Fruit fly (Drosophila melanogaster) whole organism, embryonic: Measurements from ENCODE around the gene mRpL3.
A peak's percentile ranks its signal among the peaks of the same experiment; 100 is the strongest.

Source experiments
- Awh ChIP-seq: fragments of 200-800 bp; sonication (Bioruptor generic); IDR thresholded peaks from 2 replicates; pipeline ENCODE4, ENCODE4 v1.3.6; 2022; ENCODE audit warnings: missing biosample characterization, missing genetic modification characterization
- BtbVII ChIP-seq: fragments of 200-800 bp; sonication (Bioruptor generic); optimal IDR thresholded peaks from 3 replicates; lab custom pipeline; 2017; ENCODE audit warnings: missing biosample characterization, mild to moderate bottlenecking, missing genetic modification characterization
- CG10565 ChIP-seq: fragments of 200-800 bp; sonication (Bioruptor generic); optimal IDR thresholded peaks from 3 replicates; lab custom pipeline; 2016; ENCODE audit warnings: missing biosample characterization, mild to moderate bottlenecking, missing genetic modification characterization
- CG11696 ChIP-seq: fragments of 200-800 bp; sonication (Bioruptor generic); IDR thresholded peaks from 2 replicates; pipeline ENCODE4 v1.3.6; 2022; ENCODE audit warnings: missing biosample characterization, missing genetic modification characterization
- CG12155 ChIP-seq: fragments of 200-800 bp; sonication (Bioruptor generic); optimal IDR thresholded peaks from 3 replicates; lab custom pipeline; 2016; ENCODE audit warnings: missing biosample characterization, missing genetic modification characterization
- CG12659 ChIP-seq: fragments of 200-800 bp; sonication (Bioruptor generic); optimal IDR thresholded peaks from 3 replicates; lab custom pipeline; 2017; ENCODE audit warnings: mild to moderate bottlenecking, missing biosample characterization, missing genetic modification reagents, missing genetic modification characterization
- CG14014 ChIP-seq: fragments of 200-800 bp; sonication (Bioruptor generic); IDR thresholded peaks from 2 replicates; pipeline ENCODE4 v1.3.6; 2022; ENCODE audit warnings: missing biosample characterization, missing genetic modification characterization
- CG15514 ChIP-seq: fragments of 200-800 bp; sonication (Bioruptor generic); optimal IDR thresholded peaks from 3 replicates; lab custom pipeline; 2017; ENCODE audit warnings: missing biosample characterization, missing genetic modification characterization, mild to moderate bottlenecking, moderate library complexity, missing genetic modification reagents
- CG15696 ChIP-seq: fragments of 200-800 bp; sonication (Bioruptor generic); optimal IDR thresholded peaks from 2 replicates; lab custom pipeline; 2019; ENCODE audit warnings: missing biosample characterization, mild to moderate bottlenecking, missing genetic modification characterization, moderate library complexity
- CG1602 ChIP-seq: fragments of 200-800 bp; sonication (Bioruptor generic); optimal IDR thresholded peaks from 3 replicates; lab custom pipeline; 2016; ENCODE audit warnings: missing biosample characterization, missing genetic modification characterization
- CG1603 ChIP-seq: fragments of 200-800 bp; sonication (Bioruptor generic); optimal IDR thresholded peaks from 2 replicates; lab custom pipeline; 2019; ENCODE audit warnings: missing biosample characterization, mild to moderate bottlenecking, missing genetic modification characterization, moderate library complexity
- CG17359 ChIP-seq: fragments of 200-800 bp; sonication (Bioruptor generic); optimal IDR thresholded peaks from 3 replicates; lab custom pipeline; 2018; ENCODE audit warnings: missing biosample characterization, mild to moderate bottlenecking, missing genetic modification characterization, moderate library complexity
- CG18262 ChIP-seq: fragments of 200-800 bp; optimal IDR thresholded peaks from 3 replicates; lab custom pipeline; 2019; ENCODE audit warnings: missing biosample characterization, mild to moderate bottlenecking, missing genetic modification characterization, moderate library complexity
- CG1832 ChIP-seq: fragments of 200-800 bp; sonication (Bioruptor generic); optimal IDR thresholded peaks from 2 replicates; lab custom pipeline; 2017; ENCODE audit warnings: missing biosample characterization, mild to moderate bottlenecking, missing genetic modification characterization, inconsistent platforms
- CG18599 ChIP-seq: fragments of 200-800 bp; sonication (Bioruptor generic); optimal IDR thresholded peaks from 3 replicates; lab custom pipeline; 2017; ENCODE audit warnings: missing biosample characterization, missing genetic modification characterization, mild to moderate bottlenecking, moderate library complexity, missing genetic modification reagents
- CG2120 ChIP-seq: fragments of 200-800 bp; sonication (Bioruptor generic); optimal IDR thresholded peaks from 3 replicates; lab custom pipeline; 2016; ENCODE audit warnings: missing biosample characterization, missing genetic modification characterization
- CG2678 ChIP-seq: fragments of 200-800 bp; sonication (Bioruptor generic); optimal IDR thresholded peaks from 3 replicates; lab custom pipeline; 2019; ENCODE audit warnings: missing biosample characterization, mild to moderate bottlenecking, missing genetic modification characterization, moderate library complexity
- CG33557 ChIP-seq: fragments of 200-800 bp; sonication (Bioruptor generic); optimal IDR thresholded peaks from 2 replicates; lab custom pipeline; 2019; ENCODE audit warnings: missing biosample characterization, mild to moderate bottlenecking, missing genetic modification characterization, moderate library complexity
- CG3726 ChIP-seq: fragments of 200-800 bp; sonication (Bioruptor generic); IDR thresholded peaks from 3 replicates; pipeline ENCODE4, ENCODE4 v1.3.6; 2022; ENCODE audit warnings: missing biosample characterization, missing genetic modification characterization
- CG4360 ChIP-seq: fragments of 200-800 bp; sonication (Bioruptor generic); IDR thresholded peaks from 2 replicates; pipeline ENCODE4 v1.3.6; 2022; ENCODE audit warnings: missing biosample characterization, missing genetic modification characterization
- CG4617 ChIP-seq: fragments of 200-800 bp; sonication (Bioruptor generic); optimal IDR thresholded peaks from 3 replicates; lab custom pipeline; 2016; ENCODE audit warnings: missing biosample characterization, missing genetic modification characterization, borderline replicate concordance
- CG4820 ChIP-seq: fragments of 200-800 bp; sonication (Bioruptor generic); optimal IDR thresholded peaks from 3 replicates; lab custom pipeline; 2016; ENCODE audit warnings: missing biosample characterization, missing genetic modification characterization
- CG4854 ChIP-seq: fragments of 200-800 bp; sonication (Bioruptor generic); optimal IDR thresholded peaks from 2 replicates; lab custom pipeline; 2016; ENCODE audit warnings: missing biosample characterization, missing genetic modification characterization, inconsistent platforms
- CG6765 ChIP-seq: fragments of 200-800 bp; sonication (Bioruptor generic); optimal IDR thresholded peaks from 3 replicates; lab custom pipeline; 2017; ENCODE audit warnings: missing biosample characterization, mild to moderate bottlenecking, missing genetic modification characterization
- Chrac-16 ChIP-seq: fragments of 200-800 bp; sonication (Bioruptor generic); optimal IDR thresholded peaks from 3 replicates; lab custom pipeline; 2016; ENCODE audit warnings: missing biosample characterization, missing genetic modification characterization
- CkIIα-i1 ChIP-seq: fragments of 200-800 bp; sonication (Bioruptor generic); IDR thresholded peaks from 2 replicates; pipeline ENCODE4 v1.3.6; 2022; ENCODE audit warnings: missing biosample characterization, missing genetic modification characterization
- CoRest ChIP-seq: fragments of 200-800 bp; sonication (Bioruptor generic); optimal IDR thresholded peaks from 3 replicates; lab custom pipeline; 2018; ENCODE audit warnings: missing biosample characterization, mild to moderate bottlenecking, missing genetic modification characterization, moderate library complexity
- Dip3 ChIP-seq: fragments of 200-800 bp; sonication (Bioruptor generic); optimal IDR thresholded peaks from 3 replicates; lab custom pipeline; 2016; ENCODE audit warnings: missing biosample characterization, missing genetic modification characterization
- Ets97D ChIP-seq: fragments of 200-800 bp; sonication (Bioruptor generic); optimal IDR thresholded peaks from 3 replicates; lab custom pipeline; 2016; ENCODE audit warnings: missing biosample characterization, missing genetic modification characterization
- Fer2 ChIP-seq: fragments of 200-800 bp; sonication (Bioruptor generic); optimal IDR thresholded peaks from 2 replicates; lab custom pipeline; 2018; ENCODE audit warnings: missing biosample characterization, mild to moderate bottlenecking, missing genetic modification characterization, moderate library complexity
- Hmr ChIP-seq: fragments of 200-800 bp; sonication (Bioruptor generic); optimal IDR thresholded peaks from 3 replicates; lab custom pipeline; 2017; ENCODE audit warnings: mild to moderate bottlenecking, missing biosample characterization, missing genetic modification reagents, missing genetic modification characterization
- Med ChIP-seq: fragments of 200-800 bp; sonication (Bioruptor generic); peaks from one replicate; lab custom pipeline; 2016; ENCODE audit warnings: missing biosample characterization, missing genetic modification characterization, mild to moderate bottlenecking, inconsistent platforms, moderate library complexity
- Opbp ChIP-seq: fragments of 200-800 bp; sonication (Bioruptor generic); IDR thresholded peaks from 3 replicates; pipeline ENCODE4 v1.3.6; 2022; ENCODE audit warnings: missing biosample characterization, missing genetic modification characterization; ENCODE audit not compliant: partially characterized antibody
- Vsx1 ChIP-seq: fragments of 200-800 bp; sonication (Bioruptor generic); optimal IDR thresholded peaks from 2 replicates; lab custom pipeline; 2017; ENCODE audit warnings: missing biosample characterization, mild to moderate bottlenecking, missing genetic modification characterization, missing genetic modification reagents
- ap ChIP-seq: fragments of 200-800 bp; sonication (Bioruptor generic); IDR thresholded peaks from 2 replicates; pipeline ENCODE4 v1.3.6; 2022; ENCODE audit warnings: missing biosample characterization, missing genetic modification characterization
- ash1 ChIP-seq: fragments of 200-800 bp; sonication (Bioruptor generic); optimal IDR thresholded peaks from 2 replicates; lab custom pipeline; 2018; ENCODE audit warnings: missing biosample characterization, mild to moderate bottlenecking, missing genetic modification characterization
- croc ChIP-seq: fragments of 200-800 bp; sonication (Bioruptor generic); conservative IDR thresholded peaks from 3 replicates; pipeline ENCODE4 v1.3.6; 2022; ENCODE audit warnings: missing biosample characterization, missing genetic modification characterization
- cwo ChIP-seq: fragments of 200-800 bp; sonication (Bioruptor generic); optimal IDR thresholded peaks from 3 replicates; lab custom pipeline; 2017; ENCODE audit warnings: missing biosample characterization, missing genetic modification characterization, mild to moderate bottlenecking, moderate library complexity, missing genetic modification reagents
- emc ChIP-seq: fragments of 200-800 bp; sonication (Bioruptor generic); optimal IDR thresholded peaks from 2 replicates; lab custom pipeline; 2016; ENCODE audit warnings: missing biosample characterization, missing genetic modification characterization
- eve ChIP-seq, 2 experiments: fragments of >200 bp; optimal IDR thresholded peaks; 2 replicates each; lab custom pipeline; 2017; ENCODE audit warnings: missing biosample characterization in 2 of 2, missing genetic modification characterization in 2 of 2
- gsb ChIP-seq: fragments of 200-800 bp; sonication (Bioruptor generic); IDR thresholded peaks from 2 replicates; pipeline ENCODE4 v1.3.6; 2022; ENCODE audit warnings: missing biosample characterization, missing genetic modification characterization
- lov ChIP-seq, 2 experiments: fragments of 200-800 bp in 1 of 2; fragments of >200 bp in 1 of 2; sonication (Bioruptor generic) in 1 of 2; IDR thresholded peaks in 1 of 2; optimal IDR thresholded peaks in 1 of 2; 2 replicates in 1 of 2; 3 replicates in 1 of 2; pipeline versions ENCODE4 v1.3.6 to Lab custom; 2017 to 2022; ENCODE audit warnings: missing biosample characterization in 1 of 2, missing genetic modification characterization in 1 of 2
- oc ChIP-seq: fragments of 200-800 bp; sonication (Bioruptor generic); optimal IDR thresholded peaks from 2 replicates; lab custom pipeline; 2018; ENCODE audit warnings: missing biosample characterization, mild to moderate bottlenecking, missing genetic modification characterization, moderate library complexity
- pan ChIP-seq, 4 experiments: fragments of >200 bp in 3 of 4; fragments of 200-800 bp in 1 of 4; sonication (Bioruptor generic) in 1 of 4; optimal IDR thresholded peaks in 3 of 4; IDR thresholded peaks in 1 of 4; 2 replicates each; pipeline versions ENCODE4 v1.3.6 to Lab custom; 2017 to 2022; ENCODE audit warnings: missing biosample characterization in 2 of 4, missing genetic modification characterization in 2 of 4, mixed read lengths in 1 of 4
- row ChIP-seq: fragments of 200-800 bp; sonication (Bioruptor generic); IDR thresholded peaks from 3 replicates; pipeline ENCODE4 v1.3.6; 2022; ENCODE audit warnings: missing biosample characterization, missing genetic modification characterization
- schlank ChIP-seq: fragments of 200-800 bp; sonication (Bioruptor generic); optimal IDR thresholded peaks from 2 replicates; lab custom pipeline; 2018; ENCODE audit warnings: missing biosample characterization, mild to moderate bottlenecking, missing genetic modification characterization
- sd ChIP-seq: fragments of 200-800 bp; sonication (Bioruptor generic); optimal IDR thresholded peaks from 3 replicates; lab custom pipeline; 2018; ENCODE audit warnings: missing biosample characterization, mild to moderate bottlenecking, missing genetic modification characterization, moderate library complexity
- sna ChIP-seq: fragments of 200-800 bp; sonication (Bioruptor generic); IDR thresholded peaks from 2 replicates; pipeline ENCODE4 v1.3.6; 2022; ENCODE audit warnings: missing biosample characterization, missing genetic modification characterization; ENCODE audit not compliant: partially characterized antibody
- tin ChIP-seq: fragments of 200-800 bp; sonication (Bioruptor generic); optimal IDR thresholded peaks from 3 replicates; lab custom pipeline; 2016; ENCODE audit warnings: missing biosample characterization, missing genetic modification characterization
- yki ChIP-seq: fragments of >200 bp; optimal IDR thresholded peaks from 3 replicates; lab custom pipeline; 2018

mRpL3 gene

DNA sequence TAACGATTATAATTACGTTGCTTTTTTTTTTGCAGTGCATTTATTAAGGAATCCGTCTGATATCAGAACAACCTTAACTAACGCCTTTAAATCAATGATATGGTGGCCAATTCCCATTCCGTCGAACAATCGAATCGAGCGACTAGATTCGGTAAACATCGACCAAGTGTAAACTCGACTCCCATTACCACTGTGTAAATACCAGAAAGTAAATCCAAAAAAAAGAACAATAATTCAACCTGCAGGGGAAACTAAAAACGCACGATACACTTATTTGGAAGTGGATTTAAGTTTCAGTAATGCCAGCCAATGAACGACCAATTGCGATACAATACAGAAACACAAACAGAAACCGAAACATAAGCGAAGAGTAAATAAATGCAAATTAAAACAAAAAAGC is 44.5 kb downstream of the mRpL3 start (continued):
- TF ChIP-seq CG1832 (GFP tag; lab: Kevin White, UChicago) (no peak), yki (lab: Kevin White, UChicago) (no peak), CG18262 (tag; lab: Kevin White, UChicago) (no peak), CG10565 (GFP tag; lab: Kevin White, UChicago) (no peak), sna (GFP tag; lab: Robert Waterston, UW) (no peak), Vsx1 (no peak), CG12155 (GFP tag; lab: Kevin White, UChicago) (no peak), BtbVII (peak; percentile 17), Opbp (GFP tag; lab: Robert Waterston, UW) (no peak), sd (tag; lab: Kevin White, UChicago) (peak; percentile 17), Dip3 (GFP tag; lab: Kevin White, UChicago) (no peak), pan (optimal IDR thresholded peaks at IDR 0.05; lab: Kevin White, UChicago) (no peak), pan (GFP tag; optimal IDR thresholded peaks at IDR 0.05 in 1 of 2, IDR thresholded peaks at IDR 0.05 in 1 of 2) (no peak), Ets97D (GFP tag; lab: Kevin White, UChicago) (no peak), tin (GFP tag; lab: Kevin White, UChicago) (no peak), CG2678 (tag; lab: Kevin White, UChicago) (peak; percentile 21), CkIIα-i1 (GFP tag; lab: Robert Waterston, UW) (no peak), CG15696 (no peak), CG33557 (no peak), cwo (GFP tag; lab: Kevin White, UChicago) (no peak), CG4820 (GFP tag; lab: Kevin White, UChicago) (no peak), ap (GFP tag; lab: Robert Waterston, UW) (no peak), Awh (GFP tag; lab: Robert Waterston, UW) (no peak), gsb (GFP tag; lab: Robert Waterston, UW) (no peak), oc (tag; lab: Kevin White, UChicago) (no peak), eve (GFP tag; optimal IDR thresholded peaks at IDR 0.05; lab: Kevin White, UChicago) (no peak), Chrac-16 (no peak), CoRest (tag; lab: Kevin White, UChicago) (no peak), lov (optimal IDR thresholded peaks at IDR 0.05; lab: Kevin White, UChicago) (no peak), lov (GFP tag; IDR thresholded peaks at IDR 0.05; lab: Robert Waterston, UW) (no peak), emc (GFP tag; lab: Kevin White, UChicago) (no peak), Fer2 (no peak), CG4360 (no peak), CG4617 (GFP tag; lab: Kevin White, UChicago) (no peak), CG12659 (GFP tag; lab: Kevin White, UChicago) (peak; percentile 5), CG1603 (tag; lab: Kevin White, UChicago) (no peak), CG15514 (GFP tag; lab: Kevin White, UChicago) (peak; percentile 3), schlank (tag; lab: Kevin White, UChicago) (no peak), CG3726 (no peak), CG4854 (no peak), row (GFP tag; lab: Robert Waterston, UW) (no peak), CG1602 (GFP tag; lab: Kevin White, UChicago) (no peak), ash1 (GFP tag; lab: Kevin White, UChicago) (no peak), Med (GFP tag; lab: Kevin White, UChicago) (peak; percentile 69), CG6765 (peak; percentile 6), CG11696 (no peak), CG18599 (GFP tag; lab: Kevin White, UChicago) (no peak), croc (GFP tag; lab: Robert Waterston, UW) (no peak), CG14014 (GFP tag; lab: Robert Waterston, UW) (no peak; the same call in 1 of the 2 replicates), Hmr (GFP tag; lab: Kevin White, UChicago) (peak; percentile 49), CG17359 (tag; lab: Kevin White, UChicago) (no peak), CG2120 (GFP tag; lab: Kevin White, UChicago) (peak; percentile 7)
